Fruit fly (Drosophila melanogaster) whole organism, embryonic: ENCODE results near the gene CG33111.

Experiments used
- B-H2 ChIP-seq: fragments of 200-800 bp; sonication (Bioruptor generic); optimal IDR thresholded peaks from 2 replicates; lab custom pipeline; 2018; ENCODE audit warnings: missing biosample characterization, mild to moderate bottlenecking, missing genetic modification characterization
- Bgb ChIP-seq: fragments of 200-800 bp; sonication (Bioruptor generic); IDR thresholded peaks from 2 replicates; pipeline ENCODE4 v1.3.6; 2022; ENCODE audit warnings: missing biosample characterization, missing genetic modification characterization; ENCODE audit not compliant: partially characterized antibody
- CG10274 ChIP-seq: fragments of 200-800 bp; sonication (Bioruptor generic); optimal IDR thresholded peaks from 3 replicates; lab custom pipeline; 2017; ENCODE audit warnings: missing biosample characterization, mild to moderate bottlenecking, missing genetic modification characterization
- CG10979 ChIP-seq: fragments of 200-800 bp; sonication (Bioruptor generic); optimal IDR thresholded peaks from 2 replicates; lab custom pipeline; 2018; ENCODE audit warnings: missing biosample characterization, mild to moderate bottlenecking, missing genetic modification characterization, moderate library complexity
- CG12942 ChIP-seq: fragments of 200-800 bp; sonication (Bioruptor generic); optimal IDR thresholded peaks from 3 replicates; lab custom pipeline; 2016; ENCODE audit warnings: missing biosample characterization, missing genetic modification characterization
- CG13296 ChIP-seq: fragments of 200-800 bp; sonication (Bioruptor generic); optimal IDR thresholded peaks from 3 replicates; lab custom pipeline; 2018; ENCODE audit warnings: missing biosample characterization, mild to moderate bottlenecking, missing genetic modification characterization
- CG13624 ChIP-seq: fragments of 200-800 bp; sonication (Bioruptor generic); optimal IDR thresholded peaks from 2 replicates; lab custom pipeline; 2016; ENCODE audit warnings: missing biosample characterization, missing genetic modification characterization
- CG15073 ChIP-seq: fragments of 200-800 bp; sonication (Bioruptor generic); optimal IDR thresholded peaks from 2 replicates; lab custom pipeline; 2016; ENCODE audit warnings: missing biosample characterization, missing genetic modification characterization
- CG15479 ChIP-seq: fragments of 200-800 bp; sonication (Bioruptor generic); optimal IDR thresholded peaks from 3 replicates; lab custom pipeline; 2019; ENCODE audit warnings: missing biosample characterization, mild to moderate bottlenecking, missing genetic modification characterization, moderate library complexity
- CG17328 ChIP-seq: fragments of 200-800 bp; sonication (Bioruptor generic); IDR thresholded peaks from 2 replicates; pipeline ENCODE4 v1.3.6; 2022; ENCODE audit warnings: missing biosample characterization, missing genetic modification characterization
- CG17361 ChIP-seq: fragments of 200-800 bp; sonication (Bioruptor generic); IDR thresholded peaks from 3 replicates; pipeline ENCODE4 v1.3.6; 2022; ENCODE audit warnings: missing biosample characterization, missing genetic modification characterization
- CG3281 ChIP-seq: fragments of 200-800 bp; sonication (Bioruptor generic); optimal IDR thresholded peaks from 3 replicates; lab custom pipeline; 2017; ENCODE audit warnings: missing biosample characterization, mild to moderate bottlenecking, missing genetic modification characterization
- CG3407 ChIP-seq: fragments of 200-800 bp; sonication (Bioruptor generic); optimal IDR thresholded peaks from 2 replicates; lab custom pipeline; 2018; ENCODE audit warnings: missing biosample characterization, mild to moderate bottlenecking, missing genetic modification characterization
- CG42726 ChIP-seq: fragments of 200-800 bp; sonication (Bioruptor generic); IDR thresholded peaks from 2 replicates; pipeline ENCODE4 v1.3.6; 2022; ENCODE audit warnings: missing biosample characterization, missing genetic modification characterization; ENCODE audit not compliant: partially characterized antibody
- CG4617 ChIP-seq: fragments of 200-800 bp; sonication (Bioruptor generic); optimal IDR thresholded peaks from 3 replicates; lab custom pipeline; 2016; ENCODE audit warnings: missing biosample characterization, missing genetic modification characterization, borderline replicate concordance
- CG4854 ChIP-seq: fragments of 200-800 bp; sonication (Bioruptor generic); optimal IDR thresholded peaks from 2 replicates; lab custom pipeline; 2016; ENCODE audit warnings: missing biosample characterization, missing genetic modification characterization, inconsistent platforms
- CG5180 ChIP-seq: fragments of 200-800 bp; sonication (Bioruptor generic); optimal IDR thresholded peaks from 3 replicates; lab custom pipeline; 2017; ENCODE audit warnings: missing biosample characterization, missing genetic modification characterization, mild to moderate bottlenecking, moderate library complexity, missing genetic modification reagents
- CG7556 ChIP-seq: fragments of 200-800 bp; sonication (Bioruptor generic); optimal IDR thresholded peaks from 2 replicates; lab custom pipeline; 2017; ENCODE audit warnings: missing biosample characterization, mild to moderate bottlenecking, missing genetic modification characterization
- CG7928 ChIP-seq: fragments of 200-800 bp; sonication (Bioruptor generic); optimal IDR thresholded peaks from 2 replicates; lab custom pipeline; 2017; ENCODE audit warnings: missing biosample characterization, mild to moderate bottlenecking, missing genetic modification characterization
- CoRest ChIP-seq: fragments of 200-800 bp; sonication (Bioruptor generic); optimal IDR thresholded peaks from 3 replicates; lab custom pipeline; 2018; ENCODE audit warnings: missing biosample characterization, mild to moderate bottlenecking, missing genetic modification characterization, moderate library complexity
- Fer3 ChIP-seq: fragments of 200-800 bp; sonication (Bioruptor generic); optimal IDR thresholded peaks from 2 replicates; lab custom pipeline; 2018; ENCODE audit warnings: missing biosample characterization, mild to moderate bottlenecking, missing genetic modification characterization, moderate library complexity
- HLH54F ChIP-seq: fragments of 200-800 bp; sonication (Bioruptor generic); optimal IDR thresholded peaks from 3 replicates; lab custom pipeline; 2016; ENCODE audit warnings: missing biosample characterization, missing genetic modification characterization
- Hr51 ChIP-seq, 2 experiments: fragments of 200-800 bp; sonication (Bioruptor generic); optimal IDR thresholded peaks; 2 replicates in 1 of 2; 3 replicates in 1 of 2; lab custom pipeline; 2016 to 2018; ENCODE audit warnings: missing biosample characterization in 2 of 2, missing genetic modification characterization in 2 of 2, mild to moderate bottlenecking in 1 of 2, moderate library complexity in 1 of 2
- Hsf ChIP-seq: fragments of 200-800 bp; sonication (Bioruptor generic); optimal IDR thresholded peaks from 3 replicates; lab custom pipeline; 2016; ENCODE audit warnings: missing biosample characterization, missing genetic modification characterization
- Jarid2 ChIP-seq: fragments of 200-800 bp; sonication (Bioruptor generic); optimal IDR thresholded peaks from 3 replicates; lab custom pipeline; 2017; ENCODE audit warnings: mild to moderate bottlenecking, missing biosample characterization, missing genetic modification reagents, missing genetic modification characterization
- Myb ChIP-seq: fragments of 200-800 bp; sonication (Bioruptor generic); optimal IDR thresholded peaks from 2 replicates; lab custom pipeline; 2016; ENCODE audit warnings: missing biosample characterization, missing genetic modification characterization
- NC2α ChIP-seq: fragments of 200-800 bp; sonication (Bioruptor generic); optimal IDR thresholded peaks from 2 replicates; lab custom pipeline; 2016; ENCODE audit warnings: missing biosample characterization, missing genetic modification characterization
- NFAT ChIP-seq: fragments of 200-800 bp; sonication (Bioruptor generic); IDR thresholded peaks from 2 replicates; pipeline ENCODE4 v1.3.6; 2022; ENCODE audit warnings: missing biosample characterization, missing genetic modification characterization
- Rfx ChIP-seq: fragments of 200-800 bp; sonication (Bioruptor generic); IDR thresholded peaks from 2 replicates; pipeline ENCODE4 v1.3.6; 2022; ENCODE audit warnings: missing biosample characterization, missing genetic modification characterization
- Side ChIP-seq: fragments of 200-800 bp; sonication (Bioruptor generic); optimal IDR thresholded peaks from 2 replicates; lab custom pipeline; 2016; ENCODE audit warnings: missing biosample characterization, missing genetic modification characterization
- cas ChIP-seq: fragments of 200-800 bp; sonication (Bioruptor generic); IDR thresholded peaks from 2 replicates; pipeline ENCODE4 v1.3.6; 2022; ENCODE audit warnings: missing biosample characterization, missing genetic modification characterization
- cato ChIP-seq: fragments of 200-800 bp; sonication (Bioruptor generic); optimal IDR thresholded peaks from 2 replicates; lab custom pipeline; 2016; ENCODE audit warnings: missing biosample characterization, missing genetic modification characterization, borderline replicate concordance
- crc ChIP-seq: fragments of 200-800 bp; sonication (Bioruptor generic); optimal IDR thresholded peaks from 2 replicates; lab custom pipeline; 2016; ENCODE audit warnings: missing biosample characterization, missing genetic modification characterization
- dysf ChIP-seq: fragments of 200-800 bp; sonication (Bioruptor generic); IDR thresholded peaks from 3 replicates; pipeline ENCODE4 v1.3.6; 2022; ENCODE audit warnings: missing biosample characterization, missing genetic modification characterization
- esg ChIP-seq: fragments of 200-800 bp; sonication (Bioruptor generic); conservative IDR thresholded peaks from 2 replicates; pipeline ENCODE4 v1.3.6; 2022; ENCODE audit warnings: missing biosample characterization, missing genetic modification characterization
- fru ChIP-seq: fragments of >200 bp; optimal IDR thresholded peaks from 2 replicates; lab custom pipeline; 2017
- gce ChIP-seq: fragments of 200-800 bp; sonication (Bioruptor generic); IDR thresholded peaks from 3 replicates; pipeline ENCODE4 v1.3.6; 2022; ENCODE audit warnings: missing biosample characterization, missing genetic modification characterization
- gem ChIP-seq: fragments of 200-800 bp; sonication (Bioruptor generic); optimal IDR thresholded peaks from 2 replicates; lab custom pipeline; 2019; ENCODE audit warnings: missing biosample characterization, mild to moderate bottlenecking, missing genetic modification characterization, moderate library complexity
- grn ChIP-seq: fragments of 200-800 bp; sonication (Bioruptor generic); optimal IDR thresholded peaks from 3 replicates; lab custom pipeline; 2017; ENCODE audit warnings: missing biosample characterization, missing genetic modification characterization
- h ChIP-seq: fragments of >200 bp; optimal IDR thresholded peaks from 2 replicates; lab custom pipeline; 2017
- lilli ChIP-seq: fragments of 200-800 bp; sonication (Bioruptor generic); optimal IDR thresholded peaks from 3 replicates; lab custom pipeline; 2016; ENCODE audit warnings: missing biosample characterization, missing genetic modification characterization
- lmd ChIP-seq: fragments of 200-800 bp; sonication (Bioruptor generic); IDR thresholded peaks from 2 replicates; pipeline ENCODE4 v1.3.6; 2022; ENCODE audit warnings: missing biosample characterization, missing genetic modification characterization
- lov ChIP-seq, 2 experiments: fragments of 200-800 bp in 1 of 2; fragments of >200 bp in 1 of 2; sonication (Bioruptor generic) in 1 of 2; IDR thresholded peaks in 1 of 2; optimal IDR thresholded peaks in 1 of 2; 2 replicates in 1 of 2; 3 replicates in 1 of 2; pipeline versions ENCODE4 v1.3.6 to Lab custom; 2017 to 2022; ENCODE audit warnings: missing biosample characterization in 1 of 2, missing genetic modification characterization in 1 of 2
- onecut ChIP-seq: fragments of 200-800 bp; sonication (Bioruptor generic); IDR thresholded peaks from 2 replicates; pipeline ENCODE4 v1.3.6; 2022; ENCODE audit warnings: missing biosample characterization, missing genetic modification characterization
- p53 ChIP-seq: fragments of 200-800 bp; sonication (Bioruptor generic); optimal IDR thresholded peaks from 2 replicates; lab custom pipeline; 2016; ENCODE audit warnings: missing biosample characterization, missing genetic modification characterization
- pb ChIP-seq: fragments of 200-800 bp; sonication (Bioruptor generic); optimal IDR thresholded peaks from 3 replicates; lab custom pipeline; 2016; ENCODE audit warnings: missing biosample characterization, missing genetic modification characterization
- ranshi ChIP-seq: fragments of 200-800 bp; sonication (Bioruptor generic); IDR thresholded peaks from 2 replicates; pipeline ENCODE4 v1.3.6; 2022; ENCODE audit warnings: missing biosample characterization, missing genetic modification characterization
- schlank ChIP-seq: fragments of 200-800 bp; sonication (Bioruptor generic); optimal IDR thresholded peaks from 2 replicates; lab custom pipeline; 2018; ENCODE audit warnings: missing biosample characterization, mild to moderate bottlenecking, missing genetic modification characterization
- trem ChIP-seq: fragments of 200-800 bp; optimal IDR thresholded peaks from 3 replicates; lab custom pipeline; 2019; ENCODE audit warnings: missing biosample characterization, mild to moderate bottlenecking, missing genetic modification characterization, moderate library complexity
- tx ChIP-seq: fragments of 200-800 bp; sonication (Bioruptor generic); optimal IDR thresholded peaks from 2 replicates; lab custom pipeline; 2016; ENCODE audit warnings: missing biosample characterization, missing genetic modification characterization

Gene CG33111

DNA sequence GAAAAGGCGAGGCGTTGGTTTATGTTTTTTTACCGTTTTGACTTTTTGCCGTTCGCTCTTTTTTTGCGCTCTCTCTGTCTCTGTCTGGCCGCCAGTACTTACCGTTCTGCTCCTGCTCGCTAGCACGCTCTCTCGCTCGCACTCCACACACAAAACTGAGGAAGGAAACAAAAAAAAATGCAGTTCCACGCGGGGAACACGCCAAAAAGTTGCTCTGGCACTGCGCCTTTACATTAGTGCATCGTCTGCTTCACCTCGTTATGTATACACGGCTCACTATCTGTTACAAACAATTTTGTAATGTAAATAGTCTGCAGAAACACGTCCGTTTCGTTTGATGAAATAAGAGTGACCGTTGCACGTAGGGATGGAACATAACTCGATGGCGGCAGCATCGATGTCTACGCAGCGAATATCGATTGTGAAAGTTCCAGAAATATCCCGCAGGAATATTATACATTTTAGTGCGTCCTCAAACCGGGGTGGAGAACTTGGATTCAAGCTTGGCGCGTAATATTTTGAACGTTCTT is at the start of gene CG33111, which contains the start of gene eIF4G2 (continued):
- no peak for TF ChIP-seq cas (GFP tag; lab: Robert Waterston, UW)
- no peak for TF ChIP-seq gem
- TF ChIP-seq crc: no peak
- TF ChIP-seq ranshi (GFP tag; lab: Robert Waterston, UW): no peak
- 0 out of 3 replicates have a peak, but pooled peaks have one; percentile 10 for TF ChIP-seq gce (GFP tag; lab: Robert Waterston, UW)
- no peak for TF ChIP-seq schlank (tag; lab: Kevin White, UChicago)
- peak; percentile 36; the same call in 1 of the 2 replicates for TF ChIP-seq CG17328
- TF ChIP-seq h (lab: Kevin White, UChicago): no peak
- TF ChIP-seq fru (lab: Kevin White, UChicago): no peak
- no peak for TF ChIP-seq CG7556
- no peak for TF ChIP-seq CG17361 (GFP tag; lab: Robert Waterston, UW)
- no peak for TF ChIP-seq lov (optimal IDR thresholded peaks at IDR 0.05; lab: Kevin White, UChicago)
- TF ChIP-seq lov (GFP tag; IDR thresholded peaks at IDR 0.05; lab: Robert Waterston, UW): no peak
- TF ChIP-seq CG15073 (GFP tag; lab: Kevin White, UChicago): no peak
- TF ChIP-seq B-H2 (GFP tag; lab: Kevin White, UChicago): peak; percentile 12
- no peak for TF ChIP-seq CG5180 (GFP tag; lab: Kevin White, UChicago)
- TF ChIP-seq Hsf: peak; percentile 65
- no peak for TF ChIP-seq CG3281 (GFP tag; lab: Kevin White, UChicago)
- peak; percentile 67 for TF ChIP-seq CG13624
- TF ChIP-seq lmd (GFP tag; lab: Robert Waterston, UW): no peak; the same call in 1 of the 2 replicates
- TF ChIP-seq lilli: peak; percentile 50
- no peak for TF ChIP-seq esg (GFP tag; lab: Robert Waterston, UW)
- TF ChIP-seq NC2α: no peak
- peak; percentile 27 for TF ChIP-seq CG12942 (GFP tag; lab: Kevin White, UChicago)
- TF ChIP-seq CG7928: peak; percentile 84
- TF ChIP-seq NFAT (GFP tag; lab: Robert Waterston, UW): peak; percentile 59; the same call in 1 of the 2 replicates
- TF ChIP-seq Jarid2: peak; percentile 66
- TF ChIP-seq CG4854 (GFP tag; lab: Kevin White, UChicago): peak; percentile 38
- no peak for TF ChIP-seq Fer3 (tag; lab: Kevin White, UChicago)
- TF ChIP-seq CG13296 (GFP tag; lab: Kevin White, UChicago): peak; percentile 16
- no peak for TF ChIP-seq CG3407
- peak; percentile 12 for TF ChIP-seq pb (GFP tag; lab: Kevin White, UChicago)
- TF ChIP-seq CG10274 (GFP tag; lab: Kevin White, UChicago): no peak
- TF ChIP-seq p53 (GFP tag; lab: Kevin White, UChicago): peak; percentile 31
- TF ChIP-seq grn (GFP tag; lab: Kevin White, UChicago): no peak
- TF ChIP-seq CG15479 (GFP tag; lab: Kevin White, UChicago): no peak
- TF ChIP-seq CG4617 (GFP tag; lab: Kevin White, UChicago): peak; percentile 97
- peak; percentile 91 for TF ChIP-seq CG42726 (GFP tag; lab: Robert Waterston, UW)
- peak; percentile 6; the same call in 1 of the 3 replicates for TF ChIP-seq dysf (GFP tag; lab: Robert Waterston, UW)
- peak; percentile 23 for TF ChIP-seq cato (GFP tag; lab: Kevin White, UChicago)
- peak; percentile 89 for TF ChIP-seq Bgb (GFP tag; lab: Robert Waterston, UW)
- TF ChIP-seq trem (tag; lab: Kevin White, UChicago): peak; percentile 73
- peak; percentile 77 for TF ChIP-seq Myb (GFP tag; lab: Kevin White, UChicago)
- no peak for TF ChIP-seq HLH54F (GFP tag; lab: Kevin White, UChicago)
- TF ChIP-seq tx (GFP tag; lab: Kevin White, UChicago): peak; percentile 15
- TF ChIP-seq CoRest (tag; lab: Kevin White, UChicago): peak; percentile 62
- peak; percentile 23 for TF ChIP-seq Side (GFP tag; lab: Kevin White, UChicago)
- peak; percentile 73 for TF ChIP-seq Rfx (GFP tag; lab: Robert Waterston, UW)
- peak; percentile 28; the same call in 1 of the 2 replicates for TF ChIP-seq onecut (GFP tag; lab: Robert Waterston, UW)
- peak; percentile 15 to 46 for TF ChIP-seq Hr51 (GFP tag; optimal IDR thresholded peaks at IDR 0.05; lab: Kevin White, UChicago)
- TF ChIP-seq CG10979: peak; percentile 22
